Fruit fly (Drosophila melanogaster) whole organism, pupa: ENCODE results near the gene yellow-g2.

Source experiments
- CG13204 ChIP-seq: fragments of 200-800 bp; sonication (Bioruptor generic); optimal IDR thresholded peaks from 2 replicates; lab custom pipeline; 2018; ENCODE audit warnings: missing biosample characterization, mild to moderate bottlenecking, missing genetic modification characterization, moderate library complexity
- CG14655 ChIP-seq: fragments of 200-800 bp; sonication (Bioruptor generic); optimal IDR thresholded peaks from 3 replicates; lab custom pipeline; 2017; ENCODE audit warnings: mild to moderate bottlenecking, missing biosample characterization, missing genetic modification reagents, missing genetic modification characterization
- CG15710 ChIP-seq: fragments of 200-800 bp; sonication (Bioruptor generic); optimal IDR thresholded peaks from 2 replicates; lab custom pipeline; 2018; ENCODE audit warnings: missing biosample characterization, mild to moderate bottlenecking, missing genetic modification characterization, moderate library complexity
- CG17806 ChIP-seq: fragments of 200-800 bp; sonication (Bioruptor generic); optimal IDR thresholded peaks from 2 replicates; lab custom pipeline; 2018; ENCODE audit warnings: missing biosample characterization, mild to moderate bottlenecking, missing genetic modification characterization, moderate library complexity
- CG32121 ChIP-seq: fragments of 200-800 bp; sonication (Bioruptor generic); IDR thresholded peaks from 2 replicates; pipeline ENCODE4 v1.3.6; 2022; ENCODE audit warnings: missing biosample characterization, missing genetic modification characterization
- CG34367 ChIP-seq: fragments of 200-800 bp; sonication (Bioruptor generic); optimal IDR thresholded peaks from 2 replicates; lab custom pipeline; 2018; ENCODE audit warnings: missing biosample characterization, mild to moderate bottlenecking, missing genetic modification characterization
- CG4496 ChIP-seq: fragments of 200-800 bp; sonication (Bioruptor generic); IDR thresholded peaks from 3 replicates; pipeline ENCODE4 v1.3.6; 2022; ENCODE audit warnings: missing biosample characterization, missing genetic modification characterization
- CG8159 ChIP-seq: fragments of 200-800 bp; sonication (Bioruptor generic); optimal IDR thresholded peaks from 3 replicates; lab custom pipeline; 2018; ENCODE audit warnings: missing biosample characterization, mild to moderate bottlenecking, missing genetic modification characterization, moderate library complexity
- CG9948 ChIP-seq: fragments of 200-800 bp; sonication (Bioruptor generic); optimal IDR thresholded peaks from 2 replicates; lab custom pipeline; 2018; ENCODE audit warnings: missing biosample characterization, mild to moderate bottlenecking, missing genetic modification characterization, moderate library complexity
- EcR ChIP-seq: fragments of 200-800 bp; sonication (Bioruptor generic); optimal IDR thresholded peaks from 3 replicates; lab custom pipeline; 2019; ENCODE audit warnings: missing biosample characterization, missing genetic modification characterization, mild to moderate bottlenecking, moderate library complexity, missing genetic modification reagents
- Pif1A ChIP-seq: fragments of 200-800 bp; sonication (Bioruptor generic); optimal IDR thresholded peaks from 3 replicates; lab custom pipeline; 2016; ENCODE audit warnings: missing biosample characterization, missing genetic modification characterization
- Pif1B ChIP-seq: fragments of 200-800 bp; sonication (Bioruptor generic); optimal IDR thresholded peaks from 3 replicates; lab custom pipeline; 2016; ENCODE audit warnings: missing biosample characterization, missing genetic modification characterization
- Snoo ChIP-seq: fragments of 200-800 bp; sonication (Bioruptor generic); optimal IDR thresholded peaks from 3 replicates; lab custom pipeline; 2017; ENCODE audit warnings: missing biosample characterization, mild to moderate bottlenecking, missing genetic modification characterization, inconsistent platforms
- gl ChIP-seq: fragments of 200-800 bp; sonication (Bioruptor generic); optimal IDR thresholded peaks from 2 replicates; lab custom pipeline; 2018; ENCODE audit warnings: missing biosample characterization, mild to moderate bottlenecking, missing genetic modification characterization

DNA sequence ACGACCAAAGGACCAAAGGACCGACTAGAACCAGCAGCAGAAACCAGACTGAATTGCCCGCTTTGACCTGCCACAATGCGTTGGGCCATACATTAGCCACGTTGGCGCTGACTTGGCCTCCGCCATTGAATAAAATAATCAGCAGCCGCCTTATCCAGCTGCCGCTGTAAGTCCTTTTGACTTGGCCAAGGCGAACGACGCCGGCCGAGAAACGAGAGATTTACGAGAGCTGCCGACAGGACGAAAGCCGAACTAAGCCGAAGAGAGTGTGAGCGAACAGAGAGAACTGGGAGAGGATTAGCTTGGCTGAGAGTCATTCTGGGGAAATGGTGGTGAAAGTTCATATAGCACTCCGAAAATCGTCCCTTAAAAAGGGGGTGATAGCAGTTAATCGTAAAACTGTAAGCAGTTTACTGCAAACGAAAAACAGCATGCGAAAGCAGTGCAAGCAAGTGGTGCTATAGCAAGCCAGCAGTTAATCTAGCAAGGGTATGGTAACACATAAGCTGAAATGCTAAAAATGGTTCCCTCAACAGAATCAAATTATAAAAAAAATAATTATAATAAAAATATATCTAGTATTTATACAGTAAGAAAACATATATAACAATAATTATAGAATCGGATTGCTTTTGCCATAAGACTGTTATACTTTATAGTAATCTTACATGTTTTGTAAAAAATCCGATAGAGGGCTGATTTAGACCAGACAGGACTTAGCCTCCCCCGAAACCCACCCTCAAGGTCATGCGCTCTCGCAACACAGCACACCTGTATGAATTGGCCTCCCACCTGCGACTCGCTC lies 47.8 kb upstream of the yellow-g2 start:
- no peak for TF ChIP-seq CG15710 (tag; lab: Kevin White, UChicago)
- no peak for TF ChIP-seq CG34367 (tag; lab: Kevin White, UChicago)
- TF ChIP-seq Pif1B, result no peak
- TF ChIP-seq CG9948 (tag; lab: Kevin White, UChicago), result no peak
- TF ChIP-seq gl (tag; lab: Kevin White, UChicago), result no peak
- no peak for TF ChIP-seq CG8159
- no peak for TF ChIP-seq Pif1A (GFP tag; lab: Kevin White, UChicago)
- TF ChIP-seq CG14655, result no peak
- TF ChIP-seq CG13204 (GFP tag; lab: Kevin White, UChicago), result no peak
- no peak for TF ChIP-seq Snoo (tag; lab: Kevin White, UChicago)
- no peak for TF ChIP-seq CG17806 (tag; lab: Kevin White, UChicago)
- TF ChIP-seq EcR, result no peak
- TF ChIP-seq CG32121, result no peak
- no peak for TF ChIP-seq CG4496
